Fruit fly (Drosophila melanogaster) whole organism, pupa: ENCODE measurements around the gene CG32115.

Experiments
- CG10348 ChIP-seq: fragments of 200-800 bp; sonication (Bioruptor generic); IDR thresholded peaks from 2 replicates; pipeline ENCODE4 v1.3.6; 2022; ENCODE audit warnings: missing biosample characterization, missing genetic modification characterization
- CG13204 ChIP-seq: fragments of 200-800 bp; sonication (Bioruptor generic); optimal IDR thresholded peaks from 2 replicates; lab custom pipeline; 2018; ENCODE audit warnings: missing biosample characterization, mild to moderate bottlenecking, missing genetic modification characterization, moderate library complexity
- CG15710 ChIP-seq: fragments of 200-800 bp; sonication (Bioruptor generic); optimal IDR thresholded peaks from 2 replicates; lab custom pipeline; 2018; ENCODE audit warnings: missing biosample characterization, mild to moderate bottlenecking, missing genetic modification characterization, moderate library complexity
- CG17806 ChIP-seq: fragments of 200-800 bp; sonication (Bioruptor generic); optimal IDR thresholded peaks from 2 replicates; lab custom pipeline; 2018; ENCODE audit warnings: missing biosample characterization, mild to moderate bottlenecking, missing genetic modification characterization, moderate library complexity
- CG32121 ChIP-seq: fragments of 200-800 bp; sonication (Bioruptor generic); IDR thresholded peaks from 2 replicates; pipeline ENCODE4 v1.3.6; 2022; ENCODE audit warnings: missing biosample characterization, missing genetic modification characterization
- CG34367 ChIP-seq: fragments of 200-800 bp; sonication (Bioruptor generic); optimal IDR thresholded peaks from 2 replicates; lab custom pipeline; 2018; ENCODE audit warnings: missing biosample characterization, mild to moderate bottlenecking, missing genetic modification characterization
- CG4496 ChIP-seq: fragments of 200-800 bp; sonication (Bioruptor generic); IDR thresholded peaks from 3 replicates; pipeline ENCODE4 v1.3.6; 2022; ENCODE audit warnings: missing biosample characterization, missing genetic modification characterization
- CG8159 ChIP-seq: fragments of 200-800 bp; sonication (Bioruptor generic); optimal IDR thresholded peaks from 3 replicates; lab custom pipeline; 2018; ENCODE audit warnings: missing biosample characterization, mild to moderate bottlenecking, missing genetic modification characterization, moderate library complexity
- D1 ChIP-seq: fragments of 200-800 bp; sonication (Bioruptor generic); optimal IDR thresholded peaks from 2 replicates; lab custom pipeline; 2018; ENCODE audit warnings: missing biosample characterization, mild to moderate bottlenecking, missing genetic modification characterization, moderate library complexity
- Ets98B ChIP-seq: fragments of 200-800 bp; sonication (Bioruptor generic); IDR thresholded peaks from 2 replicates; pipeline ENCODE4 v1.3.6; 2022; ENCODE audit warnings: missing biosample characterization, missing genetic modification characterization
- Snoo ChIP-seq: fragments of 200-800 bp; sonication (Bioruptor generic); optimal IDR thresholded peaks from 3 replicates; lab custom pipeline; 2017; ENCODE audit warnings: missing biosample characterization, mild to moderate bottlenecking, missing genetic modification characterization, inconsistent platforms
- fd96Ca ChIP-seq: fragments of 200-800 bp; sonication (Bioruptor generic); IDR thresholded peaks from 3 replicates; pipeline ENCODE4 v1.3.6; 2022; ENCODE audit warnings: missing biosample characterization, missing genetic modification characterization
- rn ChIP-seq: fragments of 200-800 bp; sonication (Bioruptor generic); IDR thresholded peaks from 2 replicates; pipeline ENCODE4 v1.3.6; 2022; ENCODE audit warnings: missing biosample characterization, missing genetic modification characterization

CG32115 gene

dm6 chr3L:12862820-12863219 is 50.6 kb downstream of the CG32115 start, which contains the start of gene CG10943:
CG10943 (minus strand) TSS chr3L:12862920.
- no peak for TF ChIP-seq CG17806 (tag; lab: Kevin White, UChicago)
- no peak for TF ChIP-seq D1 (tag; lab: Kevin White, UChicago)
- no peak for TF ChIP-seq CG10348
- no peak for TF ChIP-seq Snoo
- no peak for TF ChIP-seq CG8159 (tag; lab: Kevin White, UChicago)
- no peak for TF ChIP-seq fd96Ca (GFP tag; lab: Robert Waterston, UW)
- no peak for TF ChIP-seq rn
- no peak for TF ChIP-seq Ets98B (GFP tag; lab: Robert Waterston, UW)
- TF ChIP-seq CG13204 (GFP tag; lab: Kevin White, UChicago): no peak
- no peak for TF ChIP-seq CG34367
- TF ChIP-seq CG32121 (GFP tag; lab: Robert Waterston, UW): no peak
- no peak for TF ChIP-seq CG15710
- no peak for TF ChIP-seq CG4496 (GFP tag; lab: Robert Waterston, UW)
